Worm (Caenorhabditis elegans) whole organism, young adult: ENCODE results near the gene B0024.3.

Source experiments
- B0019.2 ChIP-seq: fragments of 200-800 bp; sonication (Bioruptor generic); conservative IDR thresholded peaks from 2 replicates; pipeline ENCODE4 v1.3.6; 2022; ENCODE audit warnings: missing genetic modification reagents, missing genetic modification characterization, missing compliant biosample characterization
- B0261.1 ChIP-seq: sonication (generic microtip); optimal IDR thresholded peaks from 2 replicates; lab custom pipeline; 2016; ENCODE audit warnings: mild to moderate bottlenecking, missing genetic modification characterization, moderate library complexity, missing compliant biosample characterization
- C06A6.2 ChIP-seq: fragments of 200-800 bp; sonication (Bioruptor generic); conservative IDR thresholded peaks from 2 replicates; pipeline ENCODE4 v1.3.6; 2022; ENCODE audit warnings: missing genetic modification characterization, missing compliant biosample characterization
- D2030.7 ChIP-seq: fragments of 200-800 bp; sonication (Bioruptor generic); IDR thresholded peaks from 2 replicates; pipeline ENCODE4 v1.3.6; 2022; ENCODE audit warnings: missing genetic modification reagents, missing genetic modification characterization, missing compliant biosample characterization
- F10E7.11 ChIP-seq: sonication (generic microtip); optimal IDR thresholded peaks from 2 replicates; lab custom pipeline; 2017; ENCODE audit warnings: mild to moderate bottlenecking, missing genetic modification characterization, moderate library complexity, missing compliant biosample characterization
- F23B12.7 ChIP-seq: sonication (generic microtip); optimal IDR thresholded peaks from 2 replicates; lab custom pipeline; 2017; ENCODE audit warnings: missing genetic modification characterization, mild to moderate bottlenecking, missing compliant biosample characterization, antibody characterized with exemption, moderate library complexity; ENCODE audit not compliant: insufficient read depth
- F57C9.4 ChIP-seq: sonication (generic microtip); optimal IDR thresholded peaks from 2 replicates; lab custom pipeline; 2017; ENCODE audit warnings: mild to moderate bottlenecking, missing genetic modification characterization, missing compliant biosample characterization
- T07F8.4 ChIP-seq: sonication (generic microtip); optimal IDR thresholded peaks from 2 replicates; lab custom pipeline; 2016; ENCODE audit warnings: mild to moderate bottlenecking, missing genetic modification characterization, moderate library complexity, missing compliant biosample characterization
- atf-7 ChIP-seq: sonication (generic microtip); optimal IDR thresholded peaks from 2 replicates; lab custom pipeline; 2017; ENCODE audit warnings: mild to moderate bottlenecking, missing genetic modification characterization, missing compliant biosample characterization
- athp-1 ChIP-seq: sonication (generic microtip); optimal IDR thresholded peaks from 2 replicates; lab custom pipeline; 2017; ENCODE audit warnings: mild to moderate bottlenecking, missing genetic modification characterization, missing compliant biosample characterization
- bed-1 ChIP-seq: fragments of 200-800 bp; sonication (Bioruptor generic); IDR thresholded peaks from 2 replicates; pipeline ENCODE4 v1.3.6; 2022; ENCODE audit warnings: missing genetic modification reagents, missing genetic modification characterization, missing compliant biosample characterization
- cebp-1 ChIP-seq, 2 experiments: fragments of 200-800 bp in 1 of 2; sonication (Bioruptor generic) in 1 of 2; sonication (generic microtip) in 1 of 2; IDR thresholded peaks in 1 of 2; optimal IDR thresholded peaks in 1 of 2; 2 replicates each; pipeline versions ENCODE4 v1.3.6 to Lab custom; 2017 to 2022; ENCODE audit warnings: missing compliant biosample characterization in 2 of 2, missing genetic modification characterization in 2 of 2, mild to moderate bottlenecking in 1 of 2, missing genetic modification reagents in 1 of 2, moderate library complexity in 1 of 2
- cebp-2 ChIP-seq: fragments of 200-800 bp; sonication (Bioruptor generic); IDR thresholded peaks from 2 replicates; pipeline ENCODE4 v1.3.6; 2022; ENCODE audit warnings: missing genetic modification characterization, missing compliant biosample characterization
- ceh-79 ChIP-seq: sonication (generic microtip); optimal IDR thresholded peaks from 2 replicates; lab custom pipeline; 2017; ENCODE audit warnings: mild to moderate bottlenecking, missing genetic modification characterization, missing compliant biosample characterization
- die-1 ChIP-seq: sonication (generic microtip); optimal IDR thresholded peaks from 2 replicates; lab custom pipeline; 2016; ENCODE audit warnings: missing genotype, mild to moderate bottlenecking, missing genetic modification characterization, missing compliant biosample characterization
- dox-1 ChIP-seq: fragments of 200-800 bp; sonication (Bioruptor generic); IDR thresholded peaks from 2 replicates; pipeline ENCODE4 v1.3.6; 2022; ENCODE audit warnings: missing genetic modification reagents, missing genetic modification characterization, missing compliant biosample characterization
- dpff-1 ChIP-seq: sonication (generic microtip); optimal IDR thresholded peaks from 2 replicates; lab custom pipeline; 2017; ENCODE audit warnings: mild to moderate bottlenecking, missing genetic modification characterization, missing compliant biosample characterization
- dpl-1 ChIP-seq: fragments of 150-350 bp; optimal IDR thresholded peaks from 2 replicates; lab custom pipeline; 2014; ENCODE audit warnings: missing biosample characterization, missing genetic modification reagents, missing genetic modification characterization
- egl-18 ChIP-seq: fragments of 200-800 bp; sonication (Bioruptor generic); IDR thresholded peaks from 2 replicates; pipeline ENCODE4 v1.3.6; 2022; ENCODE audit warnings: missing genetic modification reagents, missing genetic modification characterization, missing compliant biosample characterization
- egl-44 ChIP-seq: fragments of 200-800 bp; sonication (Bioruptor generic); IDR thresholded peaks from 2 replicates; pipeline ENCODE4 v1.3.6; 2022; ENCODE audit warnings: missing genetic modification reagents, missing genetic modification characterization, missing compliant biosample characterization
- ets-4 ChIP-seq: fragments of 200-800 bp; sonication (Bioruptor generic); optimal IDR thresholded peaks from 2 replicates; lab custom pipeline; 2018; ENCODE audit warnings: mild to moderate bottlenecking, missing genetic modification characterization, missing compliant biosample characterization
- hlh-12 ChIP-seq: sonication (generic microtip); optimal IDR thresholded peaks from 2 replicates; lab custom pipeline; 2016; ENCODE audit warnings: missing genetic modification characterization, missing compliant biosample characterization
- hrde-1 ChIP-seq: sonication (generic microtip); optimal IDR thresholded peaks from 2 replicates; lab custom pipeline; 2016; ENCODE audit warnings: missing genetic modification characterization, mild to moderate bottlenecking, missing compliant biosample characterization, moderate library complexity, missing genotype, missing genetic modification reagents, borderline replicate concordance
- let-607 ChIP-seq, 2 experiments: fragments of 200-800 bp in 1 of 2; sonication (Bioruptor generic) in 1 of 2; sonication (generic microtip) in 1 of 2; optimal IDR thresholded peaks; 2 replicates each; lab custom pipeline; 2016 to 2018; ENCODE audit warnings: mild to moderate bottlenecking in 2 of 2, missing compliant biosample characterization in 2 of 2, missing genetic modification characterization in 2 of 2, moderate library complexity in 2 of 2, missing genotype in 1 of 2
- madf-3 ChIP-seq: fragments of 200-800 bp; sonication (Bioruptor generic); IDR thresholded peaks from 2 replicates; pipeline ENCODE4 v1.3.6; 2022; ENCODE audit warnings: missing genetic modification reagents, missing genetic modification characterization, missing compliant biosample characterization
- nfya-1 ChIP-seq: sonication (generic microtip); optimal IDR thresholded peaks from 2 replicates; lab custom pipeline; 2017; ENCODE audit warnings: antibody characterized with exemption, missing compliant biosample characterization, missing genetic modification characterization, borderline replicate concordance; ENCODE audit not compliant: insufficient read depth
- nhr-80 ChIP-seq: sonication (generic microtip); optimal IDR thresholded peaks from 2 replicates; lab custom pipeline; 2016; ENCODE audit warnings: missing genetic modification characterization, missing compliant biosample characterization
- nhr-90 ChIP-seq: sonication (generic microtip); optimal IDR thresholded peaks from 2 replicates; lab custom pipeline; 2016; ENCODE audit warnings: missing genotype, mild to moderate bottlenecking, missing genetic modification characterization, missing compliant biosample characterization
- pbrm-1 ChIP-seq: fragments of 200-800 bp; sonication (Bioruptor generic); IDR thresholded peaks from 2 replicates; pipeline ENCODE4 v1.3.6; 2022; ENCODE audit warnings: missing genetic modification reagents, missing genetic modification characterization, missing compliant biosample characterization
- rcor-1 ChIP-seq: fragments of 200-800 bp; sonication (Bioruptor generic); IDR thresholded peaks from 2 replicates; pipeline ENCODE4 v1.3.6; 2022; ENCODE audit warnings: missing genetic modification reagents, missing genetic modification characterization, missing compliant biosample characterization
- rpc-1 ChIP-seq, 2 experiments: fragments of 150-350 bp in 1 of 2; sonication (generic microtip) in 1 of 2; optimal IDR thresholded peaks; 2 replicates each; lab custom pipeline; 2014 to 2018; ENCODE audit warnings: missing biosample characterization in 1 of 2, missing genetic modification characterization in 1 of 2, missing genetic modification reagents in 1 of 2, missing genotype in 1 of 2
- sea-2 ChIP-seq: fragments of 200-800 bp; sonication (Bioruptor generic); IDR thresholded peaks from 2 replicates; pipeline ENCODE4 v1.3.6; 2022; ENCODE audit warnings: missing genetic modification characterization, missing compliant biosample characterization
- tbp1 ChIP-seq: fragments of 200-800 bp; sonication (Bioruptor generic); optimal IDR thresholded peaks from 2 replicates; lab custom pipeline; 2018; ENCODE audit warnings: mild to moderate bottlenecking, missing genetic modification characterization, missing compliant biosample characterization
- tlf-1 ChIP-seq: fragments of 200-800 bp; sonication (Bioruptor generic); optimal IDR thresholded peaks from 2 replicates; lab custom pipeline; 2018; ENCODE audit warnings: mild to moderate bottlenecking, missing genetic modification characterization, missing compliant biosample characterization
- unc-62 ChIP-seq: fragments of 150-350 bp; optimal IDR thresholded peaks from 2 replicates; lab custom pipeline; 2014; ENCODE audit warnings: missing biosample characterization, missing genetic modification reagents, missing genetic modification characterization
- zim-3 ChIP-seq: sonication (generic microtip); optimal IDR thresholded peaks from 2 replicates; lab custom pipeline; 2017; ENCODE audit warnings: mild to moderate bottlenecking, missing genetic modification characterization, moderate library complexity, missing compliant biosample characterization
- ztf-22 ChIP-seq: fragments of 200-800 bp; sonication (Bioruptor generic); optimal IDR thresholded peaks from 2 replicates; lab custom pipeline; 2018; ENCODE audit warnings: mild to moderate bottlenecking, missing genetic modification characterization, moderate library complexity, missing compliant biosample characterization
- ztf-3 ChIP-seq: fragments of 200-800 bp; sonication (Bioruptor generic); optimal IDR thresholded peaks from 2 replicates; lab custom pipeline; 2018; ENCODE audit warnings: mild to moderate bottlenecking, missing genetic modification characterization, missing compliant biosample characterization
- ztf-6 ChIP-seq: fragments of 200-800 bp; sonication (Bioruptor generic); IDR thresholded peaks from 2 replicates; pipeline ENCODE4 v1.3.6; 2022; ENCODE audit warnings: missing genetic modification reagents, missing genetic modification characterization, missing compliant biosample characterization

B0024.3 gene

ce11 chrV:10328080-10328479 lies 40.7 kb downstream of the B0024.3 start:
- TF ChIP-seq bed-1 (GFP tag; lab: Robert Waterston, UW) (no peak), rcor-1 (GFP tag; lab: Robert Waterston, UW) (no peak), ztf-6 (no peak), B0261.1 (tag; lab: Kevin White, UChicago) (no peak), B0019.2 (GFP tag; lab: Robert Waterston, UW) (no peak), F23B12.7 (no peak), dpl-1 (GFP tag; lab: Kevin White, UChicago) (no peak), cebp-1 (GFP tag; IDR thresholded peaks at IDR 0.05; lab: Robert Waterston, UW) (no peak), cebp-1 (tag; optimal IDR thresholded peaks at IDR 0.05; lab: Kevin White, UChicago) (no peak), athp-1 (no peak), ztf-3 (GFP tag; lab: Kevin White, UChicago) (no peak), egl-18 (no peak), die-1 (no peak), D2030.7 (GFP tag; lab: Robert Waterston, UW) (no peak), rpc-1 (optimal IDR thresholded peaks at IDR 0.05; lab: Kevin White, UChicago) (no peak), rpc-1 (tag; optimal IDR thresholded peaks at IDR 0.05; lab: Kevin White, UChicago) (no peak)

- TF ChIP-seq F10E7.11 (no peak), madf-3 (GFP tag; lab: Robert Waterston, UW) (0 out of 2 replicates have a peak, but pooled peaks have one; percentile 22), rcor-1 (GFP tag; lab: Robert Waterston, UW) (no peak)
Measured at ce11 chrV:10332012-10332411, 44.7 kb downstream of the B0024.3 start, which contains the start of gene crm-1. Gene crm-1, minus strand, starts transcription at chrV:10332112.

- no peak for TF ChIP-seq sea-2 (GFP tag; lab: Robert Waterston, UW)
- peak; percentile 6 for TF ChIP-seq tbp1 (GFP tag; lab: Kevin White, UChicago)
- no peak for TF ChIP-seq tlf-1
- TF ChIP-seq ztf-22 (GFP tag; lab: Kevin White, UChicago): peak; percentile 63
- TF ChIP-seq ceh-79: no peak
- peak; percentile 17 for TF ChIP-seq nhr-90
- no peak for TF ChIP-seq rpc-1 (optimal IDR thresholded peaks at IDR 0.05; lab: Kevin White, UChicago)
- no peak for TF ChIP-seq rpc-1 (tag; optimal IDR thresholded peaks at IDR 0.05; lab: Kevin White, UChicago)
- TF ChIP-seq T07F8.4 (tag; lab: Kevin White, UChicago): no peak
- TF ChIP-seq nhr-80 (tag; lab: Kevin White, UChicago): peak; percentile 97
- peak; percentile 71 for TF ChIP-seq unc-62
- 0 out of 2 replicates have a peak, but pooled peaks have one; percentile 11 for TF ChIP-seq C06A6.2 (GFP tag; lab: Robert Waterston, UW)
- TF ChIP-seq atf-7 (tag; lab: Kevin White, UChicago): peak; percentile 78
- TF ChIP-seq pbrm-1 (GFP tag; lab: Robert Waterston, UW): no peak
- TF ChIP-seq madf-3 (GFP tag; lab: Robert Waterston, UW): no peak
- TF ChIP-seq egl-44 (GFP tag; lab: Robert Waterston, UW): 0 out of 2 replicates have a peak, but pooled peaks have one; percentile 17
- peak; percentile 17; the same call in 1 of the 2 replicates for TF ChIP-seq dox-1 (GFP tag; lab: Robert Waterston, UW)
- TF ChIP-seq cebp-1 (GFP tag; IDR thresholded peaks at IDR 0.05; lab: Robert Waterston, UW): no peak
- TF ChIP-seq cebp-1 (tag; optimal IDR thresholded peaks at IDR 0.05; lab: Kevin White, UChicago): peak; percentile 57
- no peak for TF ChIP-seq hlh-12 (tag; lab: Kevin White, UChicago)
- TF ChIP-seq F57C9.4 (tag; lab: Kevin White, UChicago): no peak
- peak; percentile 60 for TF ChIP-seq ets-4
- no peak for TF ChIP-seq nfya-1 (tag; lab: Kevin White, UChicago)
- no peak for TF ChIP-seq B0261.1 (tag; lab: Kevin White, UChicago)
- no peak for TF ChIP-seq hrde-1 (tag; lab: Kevin White, UChicago)
- TF ChIP-seq dpff-1 (tag; lab: Kevin White, UChicago): no peak
- peak; percentile 33 to 43 for TF ChIP-seq let-607 (tag; optimal IDR thresholded peaks at IDR 0.05; lab: Kevin White, UChicago)
- TF ChIP-seq cebp-2: no peak
- no peak for TF ChIP-seq zim-3 (tag; lab: Kevin White, UChicago)
- no peak for TF ChIP-seq D2030.7 (GFP tag; lab: Robert Waterston, UW)
- TF ChIP-seq, all 124 proteins: peak for 12
Measured at ce11 chrV:10333843-10334242, 46.5 kb downstream of the B0024.3 start.
